Worm (Caenorhabditis elegans) whole organism, L4 larva: ENCODE data around the gene T14G12.11.

ENCODE experiments used
- D1046.2 ChIP-seq: fragments of 200-800 bp; sonication (Bioruptor generic); IDR thresholded peaks from 2 replicates; pipeline ENCODE4 v1.3.6; 2022; ENCODE audit warnings: missing genetic modification characterization, missing compliant biosample characterization
- F44E2.7 ChIP-seq: fragments of 200-800 bp; sonication (Bioruptor generic); IDR thresholded peaks from 2 replicates; pipeline ENCODE4 v2.1.2; 2022; ENCODE audit warnings: missing genetic modification characterization, missing compliant biosample characterization
- T26A8.4 ChIP-seq: fragments of 200-800 bp; sonication (Bioruptor generic); IDR thresholded peaks from 2 replicates; pipeline ENCODE4 v1.3.6; 2022; ENCODE audit warnings: missing genetic modification characterization, missing compliant biosample characterization
- Y105C5A.15 ChIP-seq: fragments of 200-800 bp; sonication (Bioruptor generic); IDR thresholded peaks from 2 replicates; pipeline ENCODE4 v1.3.6; 2022; ENCODE audit warnings: missing genetic modification characterization, missing compliant biosample characterization
- ZK546.5 ChIP-seq, 2 experiments: sonication (generic microtip); optimal IDR thresholded peaks; 2 replicates each; lab custom pipeline; 2017; ENCODE audit warnings: missing biosample characterization in 2 of 2, missing genetic modification characterization in 2 of 2
- ceh-44 ChIP-seq: fragments of 200-800 bp; sonication (Bioruptor generic); IDR thresholded peaks from 2 replicates; pipeline ENCODE4 v1.3.6; 2022; ENCODE audit warnings: missing genetic modification reagents, missing genetic modification characterization, missing compliant biosample characterization
- ceh-62 ChIP-seq: sonication (generic microtip); optimal IDR thresholded peaks from 2 replicates; lab custom pipeline; 2017; ENCODE audit warnings: missing biosample characterization, missing genetic modification characterization
- ceh-82 ChIP-seq: sonication (generic microtip); optimal IDR thresholded peaks from 2 replicates; lab custom pipeline; 2017; ENCODE audit warnings: missing biosample characterization, missing genetic modification characterization
- ces-1 ChIP-seq: fragments of 150-350 bp; sonication (generic microtip); optimal IDR thresholded peaks from 4 replicates; lab custom pipeline; 2014; ENCODE audit warnings: missing biosample characterization, missing genetic modification reagents, missing genetic modification characterization
- cey-2 ChIP-seq: sonication (generic microtip); optimal IDR thresholded peaks from 3 replicates; lab custom pipeline; 2017; ENCODE audit warnings: missing genetic modification characterization, mild to moderate bottlenecking, missing compliant biosample characterization, antibody characterized with exemption, borderline replicate concordance; ENCODE audit not compliant: insufficient read depth
- daf-8 ChIP-seq: fragments of 200-800 bp; sonication (Bioruptor generic); IDR thresholded peaks from 2 replicates; pipeline ENCODE4 v1.3.6; 2022; ENCODE audit warnings: missing genetic modification characterization, missing compliant biosample characterization
- dmd-6 ChIP-seq: fragments of 200-800 bp; sonication (Bioruptor generic); IDR thresholded peaks from 2 replicates; pipeline ENCODE4 v1.3.6; 2022; ENCODE audit warnings: missing genetic modification reagents, missing genetic modification characterization, missing compliant biosample characterization
- dmd-8 ChIP-seq: fragments of 200-800 bp; sonication (Bioruptor generic); IDR thresholded peaks from 2 replicates; pipeline ENCODE4 v1.3.6; 2022; ENCODE audit warnings: missing genetic modification characterization, missing compliant biosample characterization
- dmd-9 ChIP-seq: fragments of 200-800 bp; sonication (Bioruptor generic); IDR thresholded peaks from 2 replicates; pipeline ENCODE4 v1.3.6; 2022; ENCODE audit warnings: missing genetic modification reagents, missing genetic modification characterization, missing compliant biosample characterization
- dpl-1 ChIP-seq: fragments of 150-350 bp; optimal IDR thresholded peaks from 2 replicates; lab custom pipeline; 2014; ENCODE audit warnings: missing biosample characterization, missing genetic modification reagents, missing genetic modification characterization
- duxl-1 ChIP-seq: sonication (generic microtip); optimal IDR thresholded peaks from 2 replicates; lab custom pipeline; 2016; ENCODE audit warnings: mild to moderate bottlenecking, missing genetic modification characterization, moderate library complexity, missing compliant biosample characterization; ENCODE audit not compliant: poor library complexity
- hif-1 ChIP-seq, 2 experiments: sonication (generic microtip); optimal IDR thresholded peaks; 2 replicates each; lab custom pipeline; 2016 to 2017; ENCODE audit warnings: missing compliant biosample characterization in 2 of 2, missing genetic modification characterization in 2 of 2, missing genetic modification reagents in 2 of 2, missing genotype in 2 of 2, mild to moderate bottlenecking in 1 of 2
- hlh-30 ChIP-seq: sonication (generic microtip); optimal IDR thresholded peaks from 2 replicates; lab custom pipeline; 2017; ENCODE audit warnings: antibody characterized with exemption, mild to moderate bottlenecking, missing genetic modification characterization, missing compliant biosample characterization; ENCODE audit not compliant: insufficient read depth
- hmg-1.1 ChIP-seq: fragments of 200-800 bp; sonication (Bioruptor generic); IDR thresholded peaks from 2 replicates; pipeline ENCODE4 v1.3.6; 2022; ENCODE audit warnings: missing genetic modification reagents, missing genetic modification characterization, missing compliant biosample characterization
- lim-7 ChIP-seq: fragments of 200-800 bp; sonication (Bioruptor generic); IDR thresholded peaks from 2 replicates; pipeline ENCODE4 v1.3.6; 2022; ENCODE audit warnings: missing genetic modification characterization, missing compliant biosample characterization
- lir-3 ChIP-seq: sonication (generic microtip); optimal IDR thresholded peaks from 2 replicates; lab custom pipeline; 2016; ENCODE audit warnings: mild to moderate bottlenecking, missing genetic modification characterization, missing compliant biosample characterization
- lsy-2 ChIP-seq, 2 experiments: fragments of 150-350 bp in 1 of 2; sonication (generic microtip) in 1 of 2; optimal IDR thresholded peaks; 2 replicates each; lab custom pipeline; 2014 to 2017; ENCODE audit warnings: missing biosample characterization in 2 of 2, missing genetic modification characterization in 2 of 2
- madf-5 ChIP-seq, 2 experiments: fragments of 200-800 bp; sonication (Bioruptor generic); IDR thresholded peaks; 2 replicates each; pipeline ENCODE4 v1.3.6; 2022; ENCODE audit warnings: missing compliant biosample characterization in 2 of 2, missing genetic modification characterization in 2 of 2
- mdt-29 ChIP-seq: fragments of 200-800 bp; sonication (Bioruptor generic); IDR thresholded peaks from 2 replicates; pipeline ENCODE4 v1.3.6; 2022; ENCODE audit warnings: missing genetic modification reagents, missing genetic modification characterization, missing compliant biosample characterization
- mes-2 ChIP-seq: sonication (generic microtip); optimal IDR thresholded peaks from 2 replicates; lab custom pipeline; 2016; ENCODE audit warnings: missing genotype, mild to moderate bottlenecking, missing genetic modification characterization, missing compliant biosample characterization; ENCODE audit not compliant: poor library complexity, severe bottlenecking
- nhr-10 ChIP-seq: fragments of 150-350 bp; optimal IDR thresholded peaks from 2 replicates; lab custom pipeline; 2014; ENCODE audit warnings: missing biosample characterization, missing genetic modification characterization
- nhr-25 ChIP-seq: sonication (generic microtip); optimal IDR thresholded peaks from 2 replicates; lab custom pipeline; 2017; ENCODE audit warnings: missing genetic modification characterization, mild to moderate bottlenecking, missing compliant biosample characterization, antibody characterized with exemption, moderate library complexity, borderline replicate concordance; ENCODE audit not compliant: insufficient read depth
- nhr-48 ChIP-seq: sonication (generic microtip); optimal IDR thresholded peaks from 2 replicates; lab custom pipeline; 2016; ENCODE audit warnings: mild to moderate bottlenecking, missing genetic modification characterization, missing compliant biosample characterization
- nhr-6 ChIP-seq: fragments of 150-350 bp; optimal IDR thresholded peaks from 2 replicates; lab custom pipeline; 2014; ENCODE audit warnings: missing biosample characterization, missing genetic modification characterization
- pha-4 ChIP-seq, 2 experiments: fragments of 150-350 bp in 1 of 2; fragments of 200-800 bp in 1 of 2; sonication (Bioruptor generic) in 1 of 2; IDR thresholded peaks in 1 of 2; optimal IDR thresholded peaks in 1 of 2; 2 replicates each; pipeline versions ENCODE4 v1.3.6 to Lab custom; 2014 to 2022; ENCODE audit warnings: missing genetic modification characterization in 2 of 2, missing genetic modification reagents in 2 of 2, missing biosample characterization in 1 of 2, missing compliant biosample characterization in 1 of 2
- php-3 ChIP-seq: fragments of 200-800 bp; sonication (Bioruptor generic); IDR thresholded peaks from 2 replicates; pipeline ENCODE4 v1.3.6; 2022; ENCODE audit warnings: missing genetic modification reagents, missing genetic modification characterization, missing compliant biosample characterization
- skn-1 ChIP-seq: fragments of 150-350 bp; optimal IDR thresholded peaks from 2 replicates; lab custom pipeline; 2014; ENCODE audit warnings: missing biosample characterization, missing genetic modification characterization
- snpc-4 ChIP-seq: fragments of 150-350 bp; optimal IDR thresholded peaks from 2 replicates; lab custom pipeline; 2014; ENCODE audit warnings: missing biosample characterization, missing genetic modification characterization
- spr-1 ChIP-seq: sonication (generic microtip); optimal IDR thresholded peaks from 2 replicates; lab custom pipeline; 2016; ENCODE audit warnings: mild to moderate bottlenecking, missing genetic modification characterization, missing compliant biosample characterization
- unc-62 ChIP-seq, 3 experiments: fragments of 150-350 bp in 1 of 3; sonication (generic microtip); optimal IDR thresholded peaks in 2 of 3; peaks in 1 of 3; 1 replicate in 1 of 3; 2 replicates in 2 of 3; lab custom pipeline; 2014 to 2017; ENCODE audit warnings: missing biosample characterization in 3 of 3, missing genetic modification characterization in 3 of 3, missing genetic modification reagents in 3 of 3, missing genotype in 1 of 3
- zfp-3 ChIP-seq: fragments of 200-800 bp; sonication (Bioruptor generic); conservative IDR thresholded peaks from 2 replicates; pipeline ENCODE4 v1.3.6; 2022; ENCODE audit warnings: missing genetic modification reagents, missing genetic modification characterization, missing compliant biosample characterization

The T14G12.11 gene

ce11 chrX:3793389-3793788 is 31.0 kb upstream of the T14G12.11 start (continued):
- no peak for TF ChIP-seq hif-1 (tag; optimal IDR thresholded peaks at IDR 0.05; lab: Kevin White, UChicago)
- peak; percentile 50 for TF ChIP-seq lir-3 (tag; lab: Kevin White, UChicago)
- no peak for TF ChIP-seq T26A8.4
- peak; percentile 74 to 84; a peak in 1 of 4 replicates for TF ChIP-seq madf-5 (GFP tag; IDR thresholded peaks at IDR 0.05; lab: Robert Waterston, UW)
- no peak; the same call in 1 of the 2 replicates for TF ChIP-seq hmg-1.1 (GFP tag; lab: Robert Waterston, UW)
- TF ChIP-seq duxl-1, result peak; percentile 75
- TF ChIP-seq skn-1 (tag; lab: Kevin White, UChicago), result no peak
- no peak for TF ChIP-seq cey-2 (tag; lab: Kevin White, UChicago)
- TF ChIP-seq lsy-2 (tag; optimal IDR thresholded peaks at IDR 0.05; lab: Kevin White, UChicago), result no peak
- TF ChIP-seq daf-8 (GFP tag; lab: Robert Waterston, UW), result 0 out of 2 replicates have a peak, but pooled peaks have one; percentile 42
- no peak for TF ChIP-seq ceh-62
- TF ChIP-seq F44E2.7, result no peak
- TF ChIP-seq spr-1, result no peak
- TF ChIP-seq ceh-44, result no peak
- peak; percentile 12 for TF ChIP-seq nhr-48 (tag; lab: Kevin White, UChicago)
- TF ChIP-seq nhr-10, result no peak
- TF ChIP-seq dmd-9, result 0 out of 2 replicates have a peak, but pooled peaks have one; percentile 13
- peak; percentile 54 for TF ChIP-seq dmd-6 (GFP tag; lab: Robert Waterston, UW)
- no peak for TF ChIP-seq snpc-4 (tag; lab: Kevin White, UChicago)
- peak; percentile 88 for TF ChIP-seq lim-7 (GFP tag; lab: Robert Waterston, UW)
- no peak for TF ChIP-seq dpl-1 (GFP tag; lab: Kevin White, UChicago)
- TF ChIP-seq ceh-82 (tag; lab: Kevin White, UChicago), result no peak
- peak; percentile 78 for TF ChIP-seq dmd-8
- no peak for TF ChIP-seq ZK546.5 (tag; optimal IDR thresholded peaks at IDR 0.05; lab: Kevin White, UChicago)
- peak; percentile 53 for TF ChIP-seq mes-2 (tag; lab: Kevin White, UChicago)
- no peak for TF ChIP-seq Y105C5A.15
- 0 out of 2 replicates have a peak, but pooled peaks have one; percentile 43 for TF ChIP-seq zfp-3 (GFP tag; lab: Robert Waterston, UW)
- peak; percentile 63; the same call in 1 of the 2 replicates for TF ChIP-seq D1046.2
- no peak for TF ChIP-seq ces-1 (GFP tag; lab: Kevin White, UChicago)
- peak; percentile 32 for TF ChIP-seq hlh-30 (tag; lab: Kevin White, UChicago)
- TF ChIP-seq nhr-6 (tag; lab: Kevin White, UChicago), result peak; percentile 54
- peak; percentile 57; the same call in 1 of the 2 replicates for TF ChIP-seq mdt-29
- no peak for TF ChIP-seq php-3 (GFP tag; lab: Robert Waterston, UW)

ce11 chrX:3792715-3793114 is 30.4 kb upstream of the T14G12.11 start, which contains the start of gene idpp-5:
idpp-5 (minus strand) TSS chrX:3792815.
- TF ChIP-seq nhr-25 (tag; lab: Kevin White, UChicago) (no peak), unc-62 (GFP tag; optimal IDR thresholded peaks at IDR 0.05 in 1 of 2; lab: Kevin White, UChicago) (peak in 1 of 2 experiments; percentile 84), unc-62 (tag; optimal IDR thresholded peaks at IDR 0.05; lab: Kevin White, UChicago) (no peak)
- TF ChIP-seq, all 104 proteins: peak for 1

- TF ChIP-seq unc-62 (GFP tag; optimal IDR thresholded peaks at IDR 0.05 in 1 of 2; lab: Kevin White, UChicago), result peak in 1 of 2 experiments; percentile 73
- no peak for TF ChIP-seq unc-62 (tag; optimal IDR thresholded peaks at IDR 0.05; lab: Kevin White, UChicago)
- no peak for TF ChIP-seq pha-4 (GFP tag; IDR thresholded peaks at IDR 0.05; lab: Robert Waterston, UW)
- TF ChIP-seq pha-4 (tag; optimal IDR thresholded peaks at IDR 0.05; lab: Kevin White, UChicago), result no peak
Measured at ce11 chrX:3791098-3791497, 28.8 kb upstream of the T14G12.11 start.
